Worm (Caenorhabditis elegans): Measurements from ENCODE around the gene lin-36.

Gene lin-36

DNA sequence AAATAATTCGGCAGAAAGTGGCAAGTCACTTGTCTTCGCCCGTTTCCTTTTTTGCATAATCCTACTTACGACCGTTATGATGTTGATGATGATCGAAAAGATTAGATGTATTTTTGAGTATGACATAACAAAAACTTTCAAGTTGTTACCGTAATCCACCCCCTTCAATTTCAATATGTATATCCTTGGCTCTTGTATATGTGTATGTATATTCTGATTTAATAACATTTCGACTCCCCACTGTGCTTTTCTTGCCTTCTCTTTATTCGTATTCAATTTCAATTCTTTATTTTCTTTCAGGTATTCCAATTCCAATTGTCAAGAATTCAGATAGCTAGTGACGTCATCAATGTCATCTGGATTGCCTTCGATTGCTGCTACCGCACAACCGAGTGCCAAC lies 46.3 kb upstream of the lin-36 start, which contains the start of gene pros-1:
pros-1 (plus strand) TSS at position 301 of the 400 bp plus-strand sequence.
- TF ChIP-seq nhr-12 (tag; optimal IDR thresholded peaks at IDR 0.05) (no peak), zip-8 (tag; optimal IDR thresholded peaks at IDR 0.05) (no peak), cnd-1 (tag; optimal IDR thresholded peaks at IDR 0.05) (no peak), hlh-1 (tag; optimal IDR thresholded peaks at IDR 0.05) (no peak), blmp-1 (tag; optimal IDR thresholded peaks at IDR 0.05) (no peak), drap-1 (GFP tag; optimal IDR thresholded peaks at IDR 0.05) (no peak), pha-4 (tag; optimal IDR thresholded peaks at IDR 0.05) (no peak), nhr-28 (tag; optimal IDR thresholded peaks at IDR 0.05) (no peak), nhr-2 (tag; optimal IDR thresholded peaks at IDR 0.05) (no peak)

DNA sequence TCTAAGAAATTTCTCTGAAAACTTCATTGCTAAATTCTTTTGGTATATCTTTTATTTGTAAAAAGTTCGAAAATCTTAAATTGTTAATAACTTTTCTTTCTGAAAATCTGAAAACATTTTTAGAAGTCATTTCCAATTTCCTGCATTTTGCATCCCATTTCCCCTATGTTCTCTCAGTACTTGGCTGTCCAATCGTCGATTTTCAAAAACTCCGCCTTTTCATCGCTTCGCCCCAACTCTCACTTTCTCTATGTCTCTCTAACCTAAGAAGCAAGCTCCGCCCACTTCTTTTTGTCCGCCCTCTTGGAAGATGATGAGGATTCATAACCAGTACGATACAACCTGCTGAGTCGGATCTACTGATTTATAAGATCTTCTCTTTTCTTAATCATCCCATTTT lies 44.4 kb upstream of the lin-36 start:
- TF ChIP-seq lsy-2 (tag; optimal IDR thresholded peaks at IDR 0.05) (peak; percentile 66), nhr-28 (tag; optimal IDR thresholded peaks at IDR 0.05) (no peak)

DNA sequence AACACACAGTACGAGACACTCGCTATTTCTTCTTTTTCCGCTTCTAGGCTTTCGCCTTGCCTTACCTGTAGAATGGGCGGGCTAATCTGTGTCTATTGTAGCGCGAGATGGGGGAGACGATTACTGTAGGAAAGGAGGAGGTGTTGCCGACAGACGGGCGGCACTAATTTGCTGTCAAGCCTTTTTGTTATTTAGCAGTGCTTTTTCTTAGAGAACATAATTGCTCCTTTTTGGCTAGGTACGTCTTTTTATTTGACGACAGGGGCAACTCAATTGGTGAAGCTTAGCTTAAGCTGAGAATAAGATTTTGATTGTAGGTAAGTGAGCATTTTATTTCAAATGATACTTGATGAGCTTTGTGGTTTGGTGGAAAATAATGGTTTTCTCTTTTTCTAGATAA lies 43.0 kb upstream of the lin-36 start:
- TF ChIP-seq lsy-2 (tag; optimal IDR thresholded peaks at IDR 0.05) (peak; percentile 5), elt-3 (tag; optimal IDR thresholded peaks at IDR 0.05) (no peak), pha-4 (tag; optimal IDR thresholded peaks at IDR 0.05) (no peak), nhr-28 (tag; optimal IDR thresholded peaks at IDR 0.05) (no peak), ham-2 (GFP tag; optimal IDR thresholded peaks at IDR 0.05) (peak; percentile 69)

DNA sequence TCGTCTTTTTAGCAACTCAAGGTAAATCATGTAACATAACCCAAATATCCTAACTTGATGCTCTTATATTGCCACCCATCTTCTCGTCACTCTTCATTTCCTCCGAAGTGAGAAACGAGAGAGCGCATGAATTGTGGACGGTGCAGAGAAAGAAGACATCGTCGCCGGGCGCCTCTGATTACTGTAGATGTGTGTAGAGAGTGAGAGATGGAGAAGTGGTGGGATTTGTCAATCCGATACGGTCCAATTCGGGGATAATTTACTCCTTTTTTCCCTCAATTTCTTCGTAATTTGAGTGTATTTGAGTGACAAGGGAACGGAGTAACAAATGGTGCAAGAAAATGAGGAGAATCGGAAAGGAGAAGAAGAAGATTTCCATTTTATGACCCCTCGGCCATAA lies 40.4 kb upstream of the lin-36 start:
- no peak for TF ChIP-seq ceh-39 (tag; optimal IDR thresholded peaks at IDR 0.05)
- TF ChIP-seq bed-3 (GFP tag; optimal IDR thresholded peaks at IDR 0.05), result no peak
- TF ChIP-seq cnd-1 (tag; optimal IDR thresholded peaks at IDR 0.05), result no peak
- TF ChIP-seq mab-5 (tag; optimal IDR thresholded peaks at IDR 0.05), result no peak
- no peak for TF ChIP-seq tbx-8 (GFP tag; optimal IDR thresholded peaks at IDR 0.05)
- no peak for TF ChIP-seq unc-62 (GFP tag; optimal IDR thresholded peaks at IDR 0.05)
- no peak for TF ChIP-seq nhr-28 (tag; optimal IDR thresholded peaks at IDR 0.05)
- no peak for TF ChIP-seq nhr-237 (tag; optimal IDR thresholded peaks at IDR 0.05)
- no peak for TF ChIP-seq ham-2 (GFP tag; optimal IDR thresholded peaks at IDR 0.05)

DNA sequence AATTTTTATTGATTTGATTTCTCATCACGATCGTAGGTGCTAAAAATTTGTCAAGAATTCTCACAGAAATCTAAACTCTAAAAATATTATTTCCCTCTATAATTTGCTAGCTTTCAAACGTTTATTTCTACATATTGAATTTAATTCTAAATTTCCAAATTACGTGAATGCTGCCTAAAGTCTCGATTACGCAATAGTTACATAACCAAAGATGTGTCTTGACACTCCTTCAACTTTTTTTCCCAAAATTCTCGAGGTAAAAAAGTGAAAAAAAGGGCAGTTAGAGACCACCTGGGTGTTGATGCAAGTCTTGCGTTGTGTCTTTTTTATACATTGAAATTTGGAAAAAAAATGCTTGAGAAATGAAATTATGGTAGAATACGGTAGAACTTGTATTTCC lies 31.2 kb upstream of the lin-36 start:
- TF ChIP-seq zip-8 (tag; optimal IDR thresholded peaks at IDR 0.05) (peak; percentile 98), blmp-1 (tag; optimal IDR thresholded peaks at IDR 0.05) (no peak)

DNA sequence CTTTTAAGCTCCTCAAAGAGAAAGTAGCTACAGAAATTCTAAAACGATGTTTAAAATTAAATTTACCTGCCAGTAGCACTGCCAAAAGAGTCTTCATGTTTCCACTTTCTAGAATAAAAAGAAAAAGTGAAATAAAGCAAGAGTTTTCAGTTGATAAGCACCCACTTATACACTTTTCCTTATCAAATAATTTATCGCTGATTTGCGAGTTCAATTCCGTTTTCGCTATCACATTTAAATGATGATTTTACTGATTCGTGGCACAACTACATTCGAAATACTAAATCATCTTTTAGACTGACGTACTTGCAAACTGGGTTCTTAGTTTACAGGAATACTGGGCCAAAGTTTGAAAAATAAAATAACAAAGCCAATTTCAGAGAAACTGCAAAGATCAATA lies 30.3 kb upstream of the lin-36 start, which contains the start of gene K12H4.7:
K12H4.7 (minus strand) TSS at position 138 of the 400 bp plus-strand sequence.
- TF ChIP-seq M03D4.4 (tag; optimal IDR thresholded peaks at IDR 0.05) (no peak), lin-32 (GFP tag; optimal IDR thresholded peaks at IDR 0.05) (no peak), hlh-1 (tag; optimal IDR thresholded peaks at IDR 0.05) (no peak), mls-2 (tag; optimal IDR thresholded peaks at IDR 0.05) (no peak)

DNA sequence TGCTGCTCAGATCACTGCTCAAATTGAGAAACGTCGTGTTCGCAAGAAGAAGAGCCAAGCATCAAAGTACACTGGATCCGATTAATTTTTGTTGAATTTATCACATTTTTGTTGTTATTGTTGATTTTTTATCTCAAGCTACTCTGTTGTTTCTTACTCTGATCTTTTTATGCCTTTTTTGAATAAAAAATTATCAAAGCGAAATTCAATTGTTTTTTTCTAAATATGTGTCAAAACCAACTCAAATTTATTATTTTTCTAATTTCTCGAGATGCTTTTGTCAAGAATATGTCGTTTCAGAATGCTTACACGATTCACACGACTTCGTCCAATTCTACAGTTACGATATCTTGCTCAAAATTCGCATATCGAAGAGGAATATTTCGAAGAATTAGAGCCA lies 26.7 kb upstream of the lin-36 start, which contains the start of gene K12H4.2:
K12H4.2 (plus strand) TSS at position 301 of the 400 bp plus-strand sequence.
- TF ChIP-seq unc-39 (tag; optimal IDR thresholded peaks at IDR 0.05) (no peak), nhr-12 (tag; optimal IDR thresholded peaks at IDR 0.05) (no peak), ceh-39 (tag; optimal IDR thresholded peaks at IDR 0.05) (no peak), elt-3 (tag; optimal IDR thresholded peaks at IDR 0.05) (no peak), nhr-28 (tag; optimal IDR thresholded peaks at IDR 0.05) (no peak), ceh-43 (GFP tag; optimal IDR thresholded peaks at IDR 0.05) (no peak), flh-1 (GFP tag; optimal IDR thresholded peaks at IDR 0.05) (no peak), M03D4.4 (tag; optimal IDR thresholded peaks at IDR 0.05) (no peak), mab-5 (tag; optimal IDR thresholded peaks at IDR 0.05) (no peak)

DNA sequence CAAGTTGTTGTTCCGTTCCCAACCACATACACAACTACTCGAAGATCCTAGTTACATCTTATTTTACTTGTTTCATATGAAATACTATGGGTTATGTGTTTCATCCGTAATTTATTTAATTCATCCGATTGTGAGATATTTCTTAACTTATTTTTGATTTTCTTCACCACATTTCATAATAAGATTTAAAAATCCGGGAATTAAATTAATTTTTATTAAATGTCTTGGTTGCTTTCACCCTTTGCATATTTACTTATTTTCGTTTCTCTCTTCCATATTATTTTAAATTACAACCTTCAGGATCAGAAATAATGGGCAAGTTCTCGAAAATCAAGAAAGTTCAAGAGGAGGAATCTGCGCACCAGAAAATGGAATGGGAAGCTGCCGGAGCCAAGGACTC lies 25.1 kb upstream of the lin-36 start, which contains the start of gene K12H4.3:
K12H4.3 (plus strand) TSS at position 301 of the 400 bp plus-strand sequence.
- no peak for TF ChIP-seq mep-1 (tag; optimal IDR thresholded peaks at IDR 0.05)
- no peak for TF ChIP-seq nhr-28 (tag; optimal IDR thresholded peaks at IDR 0.05)
- TF ChIP-seq lin-13 (tag; optimal IDR thresholded peaks at IDR 0.05), result no peak
- no peak for TF ChIP-seq hlh-1 (tag; optimal IDR thresholded peaks at IDR 0.05)
- TF ChIP-seq drap-1 (GFP tag; optimal IDR thresholded peaks at IDR 0.05), result no peak
- TF ChIP-seq unc-120 (tag; optimal IDR thresholded peaks at IDR 0.05; ENCODE audit: poor library complexity, severe bottlenecking), result no peak
- no peak for TF ChIP-seq sptf-1 (tag; optimal IDR thresholded peaks at IDR 0.05)
- TF ChIP-seq pha-4 (tag; optimal IDR thresholded peaks at IDR 0.05), result no peak
- no peak for TF ChIP-seq elt-1 (tag; optimal IDR thresholded peaks at IDR 0.05; ENCODE audit: borderline replicate concordance, insufficient read depth)
- TF ChIP-seq nhr-76 (tag; optimal IDR thresholded peaks at IDR 0.05), result no peak
- TF ChIP-seq unc-39 (tag; optimal IDR thresholded peaks at IDR 0.05), result no peak
- TF ChIP-seq mab-5 (tag; optimal IDR thresholded peaks at IDR 0.05), result no peak

All from whole organism, mixed stage, embryonic.